Worm (Caenorhabditis elegans) whole organism, L2 larva: ENCODE data around the gene vab-1.

Experiments used
- R02D3.7 ChIP-seq: fragments of 150-350 bp; optimal IDR thresholded peaks from 2 replicates; lab custom pipeline; 2014; ENCODE audit warnings: missing biosample characterization, missing genetic modification characterization
- ZK546.5 ChIP-seq: sonication (generic microtip); optimal IDR thresholded peaks from 2 replicates; lab custom pipeline; 2017; ENCODE audit warnings: missing biosample characterization, missing genetic modification characterization
- ama-1 ChIP-seq: fragments of 150-350 bp; optimal IDR thresholded peaks from 2 replicates; lab custom pipeline; 2018; ENCODE audit warnings: inconsistent platforms
- dmd-4 ChIP-seq: sonication (generic microtip); optimal IDR thresholded peaks from 2 replicates; lab custom pipeline; 2017; ENCODE audit warnings: missing biosample characterization, missing genetic modification characterization
- elt-1 ChIP-seq: fragments of 150-350 bp; optimal IDR thresholded peaks from 2 replicates; lab custom pipeline; 2014; ENCODE audit warnings: missing biosample characterization, missing genetic modification characterization
- lsy-2 ChIP-seq, 2 experiments: fragments of 150-350 bp in 1 of 2; sonication (generic microtip) in 1 of 2; optimal IDR thresholded peaks; 2 replicates each; lab custom pipeline; 2014 to 2017; ENCODE audit warnings: missing biosample characterization in 2 of 2, missing genetic modification characterization in 2 of 2
- mdl-1 ChIP-seq, 2 experiments: fragments of 150-350 bp in 1 of 2; sonication (generic microtip) in 1 of 2; optimal IDR thresholded peaks; 2 replicates each; lab custom pipeline; 2017; ENCODE audit warnings: missing biosample characterization in 2 of 2, missing genetic modification characterization in 2 of 2
- nhr-12 ChIP-seq: fragments of 150-350 bp; optimal IDR thresholded peaks from 2 replicates; lab custom pipeline; 2014; ENCODE audit warnings: missing biosample characterization, missing genetic modification characterization
- nhr-237 ChIP-seq: fragments of 150-350 bp; optimal IDR thresholded peaks from 2 replicates; lab custom pipeline; 2014; ENCODE audit warnings: missing biosample characterization, missing genetic modification characterization
- nhr-25 ChIP-seq: fragments of 150-350 bp; sonication (generic microtip); optimal IDR thresholded peaks from 3 replicates; lab custom pipeline; 2014; ENCODE audit warnings: missing biosample characterization, missing genetic modification characterization
- nhr-77 ChIP-seq: fragments of 150-350 bp; optimal IDR thresholded peaks from 2 replicates; lab custom pipeline; 2014; ENCODE audit warnings: missing biosample characterization, missing genetic modification characterization
- unc-62 ChIP-seq: fragments of 150-350 bp; optimal IDR thresholded peaks from 2 replicates; lab custom pipeline; 2014; ENCODE audit warnings: missing biosample characterization, missing genetic modification reagents, missing genetic modification characterization
- ztf-11 ChIP-seq: sonication (generic microtip); optimal IDR thresholded peaks from 2 replicates; lab custom pipeline; 2017; ENCODE audit warnings: missing biosample characterization, missing genetic modification characterization
- ztf-4 ChIP-seq: fragments of 150-350 bp; optimal IDR thresholded peaks from 2 replicates; lab custom pipeline; 2014; ENCODE audit warnings: missing biosample characterization, missing genetic modification characterization

DNA sequence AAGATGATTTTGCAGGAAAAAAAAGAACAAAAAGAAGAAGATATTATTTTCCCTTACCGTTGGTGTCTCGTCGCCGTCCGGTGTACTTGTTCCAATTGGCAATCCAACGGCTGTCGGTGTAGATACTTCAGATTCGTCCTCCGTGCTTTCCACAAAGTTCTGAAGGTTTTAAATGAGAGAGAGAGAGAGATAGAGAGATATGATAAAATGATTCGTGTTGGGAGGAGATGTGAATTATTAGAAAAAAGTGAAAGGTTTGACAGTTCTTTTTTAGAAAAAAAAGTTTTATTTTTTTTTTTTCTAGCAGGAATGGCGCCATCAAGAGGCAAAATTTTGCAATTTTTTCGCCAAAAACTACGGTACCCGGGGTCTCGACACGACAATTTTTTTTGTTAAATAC, 28.5 kb downstream of the vab-1 start:
- TF ChIP-seq nhr-12 (tag; lab: Kevin White, UChicago): no peak
- TF ChIP-seq ama-1 (lab: Kevin White, UChicago): no peak
- TF ChIP-seq mdl-1 (tag; optimal IDR thresholded peaks at IDR 0.05; lab: Kevin White, UChicago): no peak
- TF ChIP-seq nhr-77: no peak
- TF ChIP-seq ztf-11: no peak
- no peak for TF ChIP-seq dmd-4 (tag; lab: Kevin White, UChicago)
- TF ChIP-seq R02D3.7 (tag; lab: Kevin White, UChicago): no peak
- no peak for TF ChIP-seq unc-62 (GFP tag; lab: Kevin White, UChicago)
- TF ChIP-seq lsy-2 (tag; optimal IDR thresholded peaks at IDR 0.05; lab: Kevin White, UChicago): no peak
- no peak for TF ChIP-seq nhr-25
- no peak for TF ChIP-seq elt-1 (tag; lab: Kevin White, UChicago)
- TF ChIP-seq ztf-4 (tag; lab: Kevin White, UChicago): no peak
- TF ChIP-seq ZK546.5: no peak
- TF ChIP-seq nhr-237 (tag; lab: Kevin White, UChicago): no peak
